Fruit fly (Drosophila melanogaster) whole organism, embryonic: Measurements from ENCODE around the gene ATPsynD.

ENCODE experiments used
- Aef1 ChIP-seq: fragments of 200-800 bp; sonication (Bioruptor generic); IDR thresholded peaks from 3 replicates; pipeline ENCODE4 v1.3.6; 2022; ENCODE audit warnings: missing biosample characterization, missing genetic modification characterization
- Atf-2 ChIP-seq: fragments of 200-800 bp; sonication (Bioruptor generic); optimal IDR thresholded peaks from 2 replicates; lab custom pipeline; 2016; ENCODE audit warnings: missing biosample characterization, missing genetic modification characterization
- Atf3 ChIP-seq: fragments of 200-800 bp; sonication (Bioruptor generic); optimal IDR thresholded peaks from 3 replicates; lab custom pipeline; 2016; ENCODE audit warnings: missing biosample characterization, missing genetic modification characterization
- Bgb ChIP-seq: fragments of 200-800 bp; sonication (Bioruptor generic); IDR thresholded peaks from 2 replicates; pipeline ENCODE4 v1.3.6; 2022; ENCODE audit warnings: missing biosample characterization, missing genetic modification characterization; ENCODE audit not compliant: partially characterized antibody
- CG11504 ChIP-seq: fragments of 200-800 bp; sonication (Bioruptor generic); optimal IDR thresholded peaks from 3 replicates; lab custom pipeline; 2019; ENCODE audit warnings: missing biosample characterization, mild to moderate bottlenecking, missing genetic modification characterization, moderate library complexity
- CG12391 ChIP-seq: fragments of 200-800 bp; sonication (Bioruptor generic); optimal IDR thresholded peaks from 3 replicates; lab custom pipeline; 2018; ENCODE audit warnings: missing biosample characterization, mild to moderate bottlenecking, missing genetic modification characterization, moderate library complexity
- CG14014 ChIP-seq: fragments of 200-800 bp; sonication (Bioruptor generic); IDR thresholded peaks from 2 replicates; pipeline ENCODE4 v1.3.6; 2022; ENCODE audit warnings: missing biosample characterization, missing genetic modification characterization
- CG14965 ChIP-seq: fragments of 200-800 bp; sonication (Bioruptor generic); optimal IDR thresholded peaks from 2 replicates; lab custom pipeline; 2016; ENCODE audit warnings: missing biosample characterization, missing genetic modification characterization, borderline replicate concordance
- CG1603 ChIP-seq: fragments of 200-800 bp; sonication (Bioruptor generic); optimal IDR thresholded peaks from 2 replicates; lab custom pipeline; 2019; ENCODE audit warnings: missing biosample characterization, mild to moderate bottlenecking, missing genetic modification characterization, moderate library complexity
- CG16779 ChIP-seq: fragments of 200-800 bp; sonication (Bioruptor generic); IDR thresholded peaks from 2 replicates; pipeline ENCODE4 v1.3.6; 2022; ENCODE audit warnings: missing biosample characterization, missing genetic modification characterization
- CG16863 ChIP-seq: fragments of 200-800 bp; sonication (Bioruptor generic); optimal IDR thresholded peaks from 3 replicates; lab custom pipeline; 2016; ENCODE audit warnings: missing biosample characterization, missing genetic modification characterization
- CG17186 ChIP-seq: fragments of 200-800 bp; sonication (Bioruptor generic); optimal IDR thresholded peaks from 3 replicates; lab custom pipeline; 2017; ENCODE audit warnings: missing biosample characterization, missing genetic modification reagents, missing genetic modification characterization
- CG31365 ChIP-seq: fragments of 200-800 bp; sonication (Bioruptor generic); optimal IDR thresholded peaks from 2 replicates; lab custom pipeline; 2018; ENCODE audit warnings: missing biosample characterization, mild to moderate bottlenecking, missing genetic modification characterization
- CG31441 ChIP-seq: fragments of 200-800 bp; sonication (Bioruptor generic); IDR thresholded peaks from 2 replicates; pipeline ENCODE4 v1.3.6; 2022; ENCODE audit warnings: missing biosample characterization, missing genetic modification characterization
- CG4282 ChIP-seq: fragments of 200-800 bp; sonication (Bioruptor generic); optimal IDR thresholded peaks from 2 replicates; lab custom pipeline; 2016; ENCODE audit warnings: missing biosample characterization, missing genetic modification characterization
- CG5245 ChIP-seq: fragments of 200-800 bp; sonication (Bioruptor generic); optimal IDR thresholded peaks from 3 replicates; lab custom pipeline; 2016; ENCODE audit warnings: missing biosample characterization, missing genetic modification characterization
- CG7745 ChIP-seq: fragments of 200-800 bp; sonication (Bioruptor generic); optimal IDR thresholded peaks from 2 replicates; lab custom pipeline; 2018; ENCODE audit warnings: missing biosample characterization, mild to moderate bottlenecking, missing genetic modification characterization, moderate library complexity
- CHES-1-like ChIP-seq: fragments of 200-800 bp; sonication (Bioruptor generic); optimal IDR thresholded peaks from 2 replicates; lab custom pipeline; 2016; ENCODE audit warnings: missing biosample characterization, missing genetic modification characterization
- Dip3 ChIP-seq: fragments of 200-800 bp; sonication (Bioruptor generic); optimal IDR thresholded peaks from 3 replicates; lab custom pipeline; 2016; ENCODE audit warnings: missing biosample characterization, missing genetic modification characterization
- HmgZ ChIP-seq: fragments of 200-800 bp; sonication (Bioruptor generic); optimal IDR thresholded peaks from 2 replicates; lab custom pipeline; 2018; ENCODE audit warnings: missing biosample characterization, mild to moderate bottlenecking, missing genetic modification characterization
- Hr51 ChIP-seq, 2 experiments: fragments of 200-800 bp; sonication (Bioruptor generic); optimal IDR thresholded peaks; 2 replicates in 1 of 2; 3 replicates in 1 of 2; lab custom pipeline; 2016 to 2018; ENCODE audit warnings: missing biosample characterization in 2 of 2, missing genetic modification characterization in 2 of 2, mild to moderate bottlenecking in 1 of 2, moderate library complexity in 1 of 2
- Sry-δ ChIP-seq: fragments of 200-800 bp; sonication (Bioruptor generic); optimal IDR thresholded peaks from 2 replicates; lab custom pipeline; 2016; ENCODE audit warnings: missing biosample characterization, missing genetic modification characterization
- Ssrp ChIP-seq: fragments of 200-800 bp; sonication (Bioruptor generic); optimal IDR thresholded peaks from 2 replicates; lab custom pipeline; 2018; ENCODE audit warnings: missing biosample characterization, mild to moderate bottlenecking, missing genetic modification characterization, moderate library complexity
- Xrp1 ChIP-seq: fragments of 200-800 bp; sonication (Bioruptor generic); IDR thresholded peaks from 2 replicates; pipeline ENCODE4 v1.3.6; 2022; ENCODE audit warnings: missing biosample characterization, missing genetic modification characterization
- ato ChIP-seq: fragments of 200-800 bp; sonication (Bioruptor generic); IDR thresholded peaks from 2 replicates; pipeline ENCODE4 v1.3.6; 2022; ENCODE audit warnings: missing biosample characterization, missing genetic modification characterization; ENCODE audit not compliant: partially characterized antibody
- az2 ChIP-seq: fragments of 200-800 bp; sonication (Bioruptor generic); optimal IDR thresholded peaks from 3 replicates; lab custom pipeline; 2016; ENCODE audit warnings: missing biosample characterization, missing genetic modification characterization
- cad ChIP-seq: fragments of >200 bp; optimal IDR thresholded peaks from 2 replicates; lab custom pipeline; 2017; ENCODE audit warnings: missing biosample characterization, missing genetic modification characterization
- crc ChIP-seq: fragments of 200-800 bp; sonication (Bioruptor generic); optimal IDR thresholded peaks from 2 replicates; lab custom pipeline; 2016; ENCODE audit warnings: missing biosample characterization, missing genetic modification characterization
- ewg ChIP-seq: fragments of 200-800 bp; sonication (Bioruptor generic); optimal IDR thresholded peaks from 3 replicates; lab custom pipeline; 2017; ENCODE audit warnings: mild to moderate bottlenecking, missing biosample characterization, missing genetic modification reagents, missing genetic modification characterization
- fd3F ChIP-seq: fragments of 200-800 bp; sonication (Bioruptor generic); optimal IDR thresholded peaks from 2 replicates; lab custom pipeline; 2018; ENCODE audit warnings: missing biosample characterization, mild to moderate bottlenecking, missing genetic modification characterization, moderate library complexity
- gce ChIP-seq: fragments of 200-800 bp; sonication (Bioruptor generic); IDR thresholded peaks from 3 replicates; pipeline ENCODE4 v1.3.6; 2022; ENCODE audit warnings: missing biosample characterization, missing genetic modification characterization
- h ChIP-seq: fragments of >200 bp; optimal IDR thresholded peaks from 2 replicates; lab custom pipeline; 2017
- hkb ChIP-seq, 2 experiments: fragments of 200-800 bp in 1 of 2; fragments of >200 bp in 1 of 2; sonication (Bioruptor generic) in 1 of 2; IDR thresholded peaks in 1 of 2; optimal IDR thresholded peaks in 1 of 2; 2 replicates each; pipeline versions ENCODE4 v1.3.6 to Lab custom; 2017 to 2022; ENCODE audit warnings: missing biosample characterization in 1 of 2, missing genetic modification characterization in 1 of 2
- hth ChIP-seq: fragments of >200 bp; optimal IDR thresholded peaks from 2 replicates; lab custom pipeline; 2017; ENCODE audit warnings: inconsistent platforms
- ind ChIP-seq: fragments of 200-800 bp; sonication (Bioruptor generic); optimal IDR thresholded peaks from 3 replicates; lab custom pipeline; 2016; ENCODE audit warnings: missing biosample characterization, missing genetic modification characterization
- lbe ChIP-seq: fragments of 200-800 bp; sonication (Bioruptor generic); optimal IDR thresholded peaks from 2 replicates; lab custom pipeline; 2016; ENCODE audit warnings: missing biosample characterization, mild to moderate bottlenecking, missing genetic modification characterization
- maf-S ChIP-seq: fragments of 200-800 bp; sonication (Bioruptor generic); optimal IDR thresholded peaks from 2 replicates; lab custom pipeline; 2016; ENCODE audit warnings: missing biosample characterization, missing genetic modification characterization
- onecut ChIP-seq: fragments of 200-800 bp; sonication (Bioruptor generic); IDR thresholded peaks from 2 replicates; pipeline ENCODE4 v1.3.6; 2022; ENCODE audit warnings: missing biosample characterization, missing genetic modification characterization
- prd ChIP-seq, 3 experiments: fragments of >200 bp in 2 of 3; fragments of 200-800 bp in 1 of 3; sonication (Bioruptor generic) in 1 of 3; optimal IDR thresholded peaks in 2 of 3; IDR thresholded peaks in 1 of 3; 2 replicates in 2 of 3; 3 replicates in 1 of 3; pipeline versions ENCODE4 v1.3.6 to Lab custom; 2017 to 2022; ENCODE audit warnings: missing biosample characterization in 1 of 3, missing genetic modification characterization in 1 of 3
- pros ChIP-seq: fragments of 200-800 bp; sonication (Bioruptor generic); optimal IDR thresholded peaks from 3 replicates; lab custom pipeline; 2019; ENCODE audit warnings: missing biosample characterization, mild to moderate bottlenecking, missing genetic modification characterization, moderate library complexity
- pzg ChIP-seq: fragments of 200-800 bp; sonication (Bioruptor generic); optimal IDR thresholded peaks from 3 replicates; lab custom pipeline; 2018; ENCODE audit warnings: missing biosample characterization, mild to moderate bottlenecking, missing genetic modification characterization, moderate library complexity
- rib ChIP-seq: fragments of 200-800 bp; sonication (Bioruptor generic); IDR thresholded peaks from 2 replicates; pipeline ENCODE4 v1.3.6; 2022; ENCODE audit warnings: missing biosample characterization, missing genetic modification characterization
- shn ChIP-seq: fragments of 200-800 bp; sonication (Bioruptor generic); optimal IDR thresholded peaks from 3 replicates; lab custom pipeline; 2016; ENCODE audit warnings: missing biosample characterization, missing genetic modification characterization
- slbo ChIP-seq: fragments of 200-800 bp; sonication (Bioruptor generic); IDR thresholded peaks from 2 replicates; pipeline ENCODE4 v1.3.6; 2022; ENCODE audit warnings: missing biosample characterization, missing genetic modification characterization
- slou ChIP-seq: fragments of 200-800 bp; sonication (Bioruptor generic); optimal IDR thresholded peaks from 3 replicates; lab custom pipeline; 2016; ENCODE audit warnings: missing biosample characterization, missing genetic modification characterization
- stwl ChIP-seq: fragments of 200-800 bp; sonication (Bioruptor generic); optimal IDR thresholded peaks from 3 replicates; lab custom pipeline; 2018; ENCODE audit warnings: missing biosample characterization, mild to moderate bottlenecking, missing genetic modification characterization, moderate library complexity
- unc-4 ChIP-seq: fragments of 200-800 bp; sonication (Bioruptor generic); IDR thresholded peaks from 2 replicates; pipeline ENCODE4 v1.3.6; 2022; ENCODE audit warnings: missing biosample characterization, missing genetic modification characterization; ENCODE audit not compliant: partially characterized antibody
- z ChIP-seq: fragments of 200-800 bp; sonication (Bioruptor generic); IDR thresholded peaks from 3 replicates; pipeline ENCODE4 v1.3.6; 2022; ENCODE audit warnings: missing biosample characterization, missing genetic modification characterization

The ATPsynD gene

DNA sequence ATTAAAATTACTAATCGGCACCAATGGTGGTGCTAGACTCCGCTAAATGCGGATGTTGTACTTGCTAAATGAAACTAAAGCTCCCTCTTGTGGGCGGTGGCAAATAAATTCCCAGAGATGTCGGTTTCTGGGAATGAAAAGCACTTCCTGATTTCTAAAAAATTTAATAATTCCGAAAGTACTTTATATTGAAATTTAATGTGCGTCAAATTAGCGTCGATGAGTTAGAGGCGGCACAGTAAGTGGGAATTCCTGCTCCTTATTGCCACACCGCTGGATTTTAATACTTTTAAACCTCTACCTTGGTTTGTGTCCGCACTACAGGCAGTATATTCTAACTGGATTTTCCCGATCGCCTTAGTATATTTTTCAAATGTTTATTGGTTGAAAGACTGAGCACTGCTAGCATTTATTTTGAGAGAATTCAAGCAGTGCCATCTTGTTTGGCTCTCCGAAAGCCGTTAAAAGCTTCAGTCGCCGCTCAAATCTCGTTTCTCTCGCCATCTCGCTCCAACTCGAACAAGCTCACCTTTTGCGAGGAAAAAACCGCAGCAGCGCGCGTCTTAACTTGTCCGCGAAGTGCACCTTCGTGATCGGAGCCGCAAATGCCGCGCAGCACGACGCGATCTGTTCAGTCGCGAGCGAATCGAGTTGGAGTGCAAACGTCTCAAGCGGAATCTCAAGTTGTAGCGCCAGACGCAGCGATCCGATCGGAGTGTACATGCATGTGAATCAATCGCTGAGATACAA, 1.7 kb downstream of the ATPsynD start, which contains the start of gene CG6040 (continued):
- peak; percentile 60 for TF ChIP-seq stwl (tag; lab: Kevin White, UChicago)
- TF ChIP-seq maf-S (GFP tag; lab: Kevin White, UChicago), result peak; percentile 39
- no peak for TF ChIP-seq gce (GFP tag; lab: Robert Waterston, UW)
- peak; percentile 11 for TF ChIP-seq CG17186 (GFP tag; lab: Kevin White, UChicago)
- TF ChIP-seq az2, result peak; percentile 52
- TF ChIP-seq Bgb (GFP tag; lab: Robert Waterston, UW), result peak; percentile 35; the same call in 1 of the 2 replicates
- TF ChIP-seq ewg (GFP tag; lab: Kevin White, UChicago), result peak; percentile 3
- TF ChIP-seq CG11504 (tag; lab: Kevin White, UChicago), result peak; percentile 63
- TF ChIP-seq CG31441, result peak; percentile 45; the same call in 1 of the 2 replicates
- TF ChIP-seq CG5245 (GFP tag; lab: Kevin White, UChicago), result peak; percentile 50
- 0 out of 3 replicates have a peak, but pooled peaks have one; percentile 45 for TF ChIP-seq Aef1 (GFP tag; lab: Robert Waterston, UW)
- TF ChIP-seq CG12391 (tag; lab: Kevin White, UChicago), result peak; percentile 55
- peak; percentile 49 for TF ChIP-seq CHES-1-like (GFP tag; lab: Kevin White, UChicago)
- no peak for TF ChIP-seq fd3F (GFP tag; lab: Kevin White, UChicago)
- peak; percentile 27; the same call in 1 of the 2 replicates for TF ChIP-seq unc-4
- peak; percentile 15 to 33 for TF ChIP-seq Hr51 (GFP tag; optimal IDR thresholded peaks at IDR 0.05; lab: Kevin White, UChicago)
- TF ChIP-seq h, result no peak
- TF ChIP-seq Xrp1 (GFP tag; lab: Robert Waterston, UW), result peak; percentile 8; the same call in 1 of the 2 replicates
- TF ChIP-seq CG14014, result peak; percentile 42; the same call in 1 of the 2 replicates
- peak; percentile 39 for TF ChIP-seq Ssrp
- peak; percentile 94 for TF ChIP-seq hkb (optimal IDR thresholded peaks at IDR 0.05; lab: Kevin White, UChicago)
- peak; percentile 42; the same call in 1 of the 2 replicates for TF ChIP-seq hkb (GFP tag; IDR thresholded peaks at IDR 0.05; lab: Robert Waterston, UW)
- no peak for TF ChIP-seq hth (lab: Kevin White, UChicago)
- TF ChIP-seq CG16779 (GFP tag; lab: Robert Waterston, UW), result 0 out of 2 replicates have a peak, but pooled peaks have one; percentile 34
- 0 out of 2 replicates have a peak, but pooled peaks have one; percentile 6 for TF ChIP-seq onecut (GFP tag; lab: Robert Waterston, UW)
- no peak for TF ChIP-seq slou (GFP tag; lab: Kevin White, UChicago)
- TF ChIP-seq CG1603 (tag; lab: Kevin White, UChicago), result peak; percentile 27
- TF ChIP-seq pros, result peak; percentile 68
- no peak for TF ChIP-seq prd (optimal IDR thresholded peaks at IDR 0.05; lab: Kevin White, UChicago)
- TF ChIP-seq prd (GFP tag; IDR thresholded peaks at IDR 0.05; lab: Robert Waterston, UW), result no peak; the same call in 2 of the 3 replicates
- TF ChIP-seq z (GFP tag; lab: Robert Waterston, UW), result peak; percentile 81
- peak; percentile 68; the same call in 1 of the 2 replicates for TF ChIP-seq slbo (GFP tag; lab: Robert Waterston, UW)
- TF ChIP-seq CG31365 (tag; lab: Kevin White, UChicago), result peak; percentile 95
- TF ChIP-seq Atf-2 (GFP tag; lab: Kevin White, UChicago), result peak; percentile 10
- TF ChIP-seq ind (GFP tag; lab: Kevin White, UChicago), result peak; percentile 37
- TF ChIP-seq Sry-δ, result peak; percentile 69
- peak; percentile 66 for TF ChIP-seq shn (GFP tag; lab: Kevin White, UChicago)
- TF ChIP-seq CG16863 (GFP tag; lab: Kevin White, UChicago), result peak; percentile 36
- TF ChIP-seq CG4282, result peak; percentile 58
- TF ChIP-seq cad (GFP tag; lab: Kevin White, UChicago), result no peak
- TF ChIP-seq lbe, result peak; percentile 20
- peak; percentile 55 for TF ChIP-seq Dip3 (GFP tag; lab: Kevin White, UChicago)
- TF ChIP-seq pzg (GFP tag; lab: Kevin White, UChicago), result peak; percentile 69
- TF ChIP-seq Atf3 (GFP tag; lab: Kevin White, UChicago), result peak; percentile 63
- no peak for TF ChIP-seq rib (GFP tag; lab: Robert Waterston, UW)
- TF ChIP-seq crc (GFP tag; lab: Kevin White, UChicago), result peak; percentile 21
- TF ChIP-seq CG7745 (tag; lab: Kevin White, UChicago), result no peak
- TF ChIP-seq ato, result peak; percentile 42; the same call in 1 of the 2 replicates
- TF ChIP-seq HmgZ (tag; lab: Kevin White, UChicago), result peak; percentile 11
- peak; percentile 99 for TF ChIP-seq CG14965 (GFP tag; lab: Kevin White, UChicago)
